Fruit fly (Drosophila melanogaster): ENCODE results near the gene CG8086.

Gene CG8086

dm6 chr2L:8204996-8205567 is 52.2 kb downstream of the CG8086 start, which contains the start of gene SLC5A11 (continued):
- TF ChIP-seq CG13894 (tag; optimal IDR thresholded peaks at IDR 0.05) (peak; percentile 94), Rfx (GFP tag; IDR thresholded peaks at IDR 0.05) (peak; percentile 97), sqz (GFP tag; optimal IDR thresholded peaks at IDR 0.05) (peak; percentile 89), Eip74EF (GFP tag; optimal IDR thresholded peaks at IDR 0.05) (peak in 1 of 2 experiments; percentile 100), Nf-YB (GFP tag; optimal IDR thresholded peaks at IDR 0.05) (peak; percentile 85), CG30020 (tag; optimal IDR thresholded peaks at IDR 0.05) (peak; percentile 84), CG4617 (GFP tag; optimal IDR thresholded peaks at IDR 0.05; ENCODE audit: borderline replicate concordance) (peak; percentile 88), CG32767 (GFP tag; IDR thresholded peaks at IDR 0.05) (peak; percentile 94), jumu (GFP tag; optimal IDR thresholded peaks at IDR 0.05) (peak; percentile 71), CG2199 (GFP tag; IDR thresholded peaks at IDR 0.05) (peak; percentile 91), zen (tag; optimal IDR thresholded peaks at IDR 0.05) (peak; percentile 80), row (GFP tag; IDR thresholded peaks at IDR 0.05) (peak; percentile 100), CG8281 (tag; optimal IDR thresholded peaks at IDR 0.05) (peak; percentile 85), hkb (optimal IDR thresholded peaks at IDR 0.05) (no peak), hkb (GFP tag; IDR thresholded peaks at IDR 0.05) (peak; percentile 92), klu (GFP tag; IDR thresholded peaks at IDR 0.05) (peak; percentile 94), CG6272 (GFP tag; IDR thresholded peaks at IDR 0.05) (peak; percentile 93), CG3847 (GFP tag; IDR thresholded peaks at IDR 0.05) (peak; percentile 100), kni (GFP tag; optimal IDR thresholded peaks at IDR 0.05) (peak; percentile 83), pan (optimal IDR thresholded peaks at IDR 0.05) (no peak), pan (GFP tag; optimal IDR thresholded peaks at IDR 0.05 in 1 of 2, IDR thresholded peaks at IDR 0.05 in 1 of 2) (peak in 1 of 2 experiments; percentile 98), da (GFP tag; optimal IDR thresholded peaks at IDR 0.05) (peak; percentile 23), pita (GFP tag; optimal IDR thresholded peaks at IDR 0.05) (no peak), bbx (GFP tag; IDR thresholded peaks at IDR 0.05; ENCODE audit: partially characterized antibody) (no peak; the same call in 1 of the 2 replicates), CG10543 (GFP tag; optimal IDR thresholded peaks at IDR 0.05) (peak; percentile 95), CG11085 (GFP tag; IDR thresholded peaks at IDR 0.05) (peak; percentile 94), CG6813 (GFP tag; optimal IDR thresholded peaks at IDR 0.05) (peak; percentile 96), Xbp1 (GFP tag; optimal IDR thresholded peaks at IDR 0.05) (peak; percentile 100), trh (GFP tag; optimal IDR thresholded peaks at IDR 0.05) (peak; percentile 96), ac (GFP tag; optimal IDR thresholded peaks at IDR 0.05) (peak; percentile 88), CG13287 (GFP tag; IDR thresholded peaks at IDR 0.05; ENCODE audit: partially characterized antibody) (no peak; the same call in 1 of the 2 replicates), NFAT (GFP tag; IDR thresholded peaks at IDR 0.05) (peak; percentile 91), CG2202 (tag; optimal IDR thresholded peaks at IDR 0.05) (peak; percentile 77), pb (GFP tag; optimal IDR thresholded peaks at IDR 0.05) (peak; percentile 95), tll (GFP tag; optimal IDR thresholded peaks at IDR 0.05) (peak in 1 of 2 experiments; percentile 80), Antp (GFP tag; optimal IDR thresholded peaks at IDR 0.05) (peak; percentile 64), Sox100B (GFP tag; optimal IDR thresholded peaks at IDR 0.05) (peak; percentile 99), cad (GFP tag; optimal IDR thresholded peaks at IDR 0.05) (no peak), CG12071 (GFP tag; optimal IDR thresholded peaks at IDR 0.05) (peak; percentile 89), dysf (GFP tag; IDR thresholded peaks at IDR 0.05) (peak; percentile 99), CG12744 (GFP tag; optimal IDR thresholded peaks at IDR 0.05) (peak; percentile 47), lab (GFP tag; optimal IDR thresholded peaks at IDR 0.05) (peak; percentile 99), seq (GFP tag; IDR thresholded peaks at IDR 0.05) (peak; percentile 100), stc (GFP tag; IDR thresholded peaks at IDR 0.05) (peak; percentile 98), Pdp1 (GFP tag; optimal IDR thresholded peaks at IDR 0.05) (peak; percentile 93 to 98), CG14860 (GFP tag; IDR thresholded peaks at IDR 0.05; ENCODE audit: partially characterized antibody) (0 out of 3 replicates have a peak, but pooled peaks have one; percentile 12), CG6689 (GFP tag; IDR thresholded peaks at IDR 0.05) (peak; percentile 97), Six4 (GFP tag; optimal IDR thresholded peaks at IDR 0.05) (peak; percentile 97), CG12769 (tag; optimal IDR thresholded peaks at IDR 0.05) (peak; percentile 83)

Data from whole organism, embryonic.